Worm (Caenorhabditis elegans) whole organism, early embryonic: Measurements from ENCODE around the gene Y49F6B.20.
A peak's percentile ranks its signal among the peaks of the same experiment; 100 is the strongest.

ENCODE experiments used
- B0310.2 ChIP-seq: sonication (generic microtip); optimal IDR thresholded peaks from 2 replicates; lab custom pipeline; 2016; ENCODE audit warnings: mild to moderate bottlenecking, missing genetic modification characterization, missing compliant biosample characterization
- F13C5.2 ChIP-seq: sonication (generic microtip); optimal IDR thresholded peaks from 2 replicates; lab custom pipeline; 2017; ENCODE audit warnings: mild to moderate bottlenecking, missing genetic modification characterization, inconsistent platforms, missing compliant biosample characterization
- aly-1 ChIP-seq: sonication (generic microtip); optimal IDR thresholded peaks from 2 replicates; lab custom pipeline; 2016; ENCODE audit warnings: missing genetic modification characterization, missing compliant biosample characterization
- ama-1 ChIP-seq: fragments of 150-350 bp; optimal IDR thresholded peaks from 2 replicates; lab custom pipeline; 2014
- ceh-13 ChIP-seq: fragments of 200-800 bp; sonication (Bioruptor generic); optimal IDR thresholded peaks from 2 replicates; lab custom pipeline; 2018; ENCODE audit warnings: mild to moderate bottlenecking, missing genetic modification characterization, missing compliant biosample characterization
- ceh-36 ChIP-seq: sonication (generic microtip); optimal IDR thresholded peaks from 2 replicates; lab custom pipeline; 2016; ENCODE audit warnings: missing genetic modification characterization, inconsistent platforms, missing compliant biosample characterization
- ets-7 ChIP-seq: sonication (generic microtip); optimal IDR thresholded peaks from 2 replicates; lab custom pipeline; 2016; ENCODE audit warnings: missing genotype, missing genetic modification characterization, missing compliant biosample characterization
- flt-1 ChIP-seq: fragments of 200-800 bp; sonication (Bioruptor generic); IDR thresholded peaks from 2 replicates; pipeline ENCODE4 v1.3.6; 2022; ENCODE audit warnings: missing genetic modification characterization, missing compliant biosample characterization
- hmbx-1 ChIP-seq: sonication (generic microtip); optimal IDR thresholded peaks from 2 replicates; lab custom pipeline; 2016; ENCODE audit warnings: mild to moderate bottlenecking, missing genetic modification characterization, missing compliant biosample characterization
- hmg-4 ChIP-seq: fragments of 200-800 bp; sonication (Bioruptor generic); optimal IDR thresholded peaks from 2 replicates; lab custom pipeline; 2018; ENCODE audit warnings: mild to moderate bottlenecking, missing genetic modification characterization, missing compliant biosample characterization
- hnd-1 ChIP-seq: sonication (generic microtip); optimal IDR thresholded peaks from 2 replicates; lab custom pipeline; 2016; ENCODE audit warnings: missing genetic modification characterization, missing compliant biosample characterization
- pes-1 ChIP-seq: fragments of 200-800 bp; sonication (Bioruptor generic); IDR thresholded peaks from 2 replicates; pipeline ENCODE4 v1.3.6; 2022; ENCODE audit warnings: missing genetic modification reagents, missing genetic modification characterization, missing compliant biosample characterization
- scrt-1 ChIP-seq: fragments of 200-800 bp; sonication (Bioruptor generic); IDR thresholded peaks from 2 replicates; pipeline ENCODE4 v1.3.6; 2022; ENCODE audit warnings: missing genetic modification characterization, missing compliant biosample characterization
- sea-1 ChIP-seq: fragments of 200-800 bp; sonication (Bioruptor generic); conservative IDR thresholded peaks from 2 replicates; pipeline ENCODE4 v1.3.6; 2022; ENCODE audit warnings: missing genetic modification characterization, missing compliant biosample characterization
- tbx-11 ChIP-seq: fragments of 200-800 bp; sonication (Bioruptor generic); IDR thresholded peaks from 2 replicates; pipeline ENCODE4 v1.3.6; 2022; ENCODE audit warnings: missing genetic modification characterization, missing compliant biosample characterization
- tbx-37 ChIP-seq: fragments of 200-800 bp; sonication (Bioruptor generic); conservative IDR thresholded peaks from 2 replicates; pipeline ENCODE4 v1.3.6; 2022; ENCODE audit warnings: missing genetic modification reagents, missing genetic modification characterization, missing compliant biosample characterization
- tra-4 ChIP-seq: sonication (generic microtip); optimal IDR thresholded peaks from 2 replicates; lab custom pipeline; 2017; ENCODE audit warnings: missing genetic modification characterization, missing compliant biosample characterization

Gene Y49F6B.20

ce11 chrII:3482231-3482630 is 11.8 kb upstream of the Y49F6B.20 start, which contains the start of gene smu-2:
Gene smu-2 (plus strand): TSS chrII:3482408.
- 0 out of 2 replicates have a peak, but pooled peaks have one; percentile 6 for TF ChIP-seq sea-1 (GFP tag; lab: Robert Waterston, UW)
- 0 out of 2 replicates have a peak, but pooled peaks have one; percentile 17 for TF ChIP-seq flt-1 (GFP tag; lab: Robert Waterston, UW)
- peak; percentile 68 for TF ChIP-seq tbx-37
- peak; percentile 61; the same call in 1 of the 2 replicates for TF ChIP-seq pes-1
- TF ChIP-seq ceh-36 (tag; lab: Kevin White, UChicago): no peak
- TF ChIP-seq ama-1: no peak

- TF ChIP-seq ama-1 (no peak), B0310.2 (no peak), F13C5.2 (no peak), tbx-11 (GFP tag; lab: Robert Waterston, UW) (no peak), pes-1 (no peak), hnd-1 (tag; lab: Kevin White, UChicago) (no peak), hmg-4 (GFP tag; lab: Kevin White, UChicago) (no peak), ceh-13 (GFP tag; lab: Kevin White, UChicago) (no peak), scrt-1 (GFP tag; lab: Robert Waterston, UW) (no peak), hmbx-1 (tag; lab: Kevin White, UChicago) (no peak), tbx-37 (no peak), ceh-36 (tag; lab: Kevin White, UChicago) (no peak), sea-1 (GFP tag; lab: Robert Waterston, UW) (no peak), aly-1 (tag; lab: Kevin White, UChicago) (no peak), ets-7 (tag; lab: Kevin White, UChicago) (no peak), flt-1 (GFP tag; lab: Robert Waterston, UW) (no peak), tra-4 (no peak)
Measured at ce11 chrII:3481584-3481983, 11.1 kb upstream of the Y49F6B.20 start, which contains the start of gene Y49F6B.8. Gene Y49F6B.8 (minus strand): TSS chrII:3481684.

ce11 chrII:3477171-3477570 is 6.7 kb upstream of the Y49F6B.20 start, which contains the start of gene fbxb-104:
Gene fbxb-104 (minus strand): TSS chrII:3477271.
- TF ChIP-seq aly-1 (tag; lab: Kevin White, UChicago) (no peak), B0310.2 (no peak)

ce11 chrII:3476536-3476935 is 6.1 kb upstream of the Y49F6B.20 start:
- TF ChIP-seq ceh-36 (tag; lab: Kevin White, UChicago) (peak; percentile 71), F13C5.2 (no peak)

ce11 chrII:3473744-3474143 is 3.3 kb upstream of the Y49F6B.20 start, which contains the start of gene sdz-32:
Gene sdz-32 (plus strand): TSS chrII:3474044.
- TF ChIP-seq hmbx-1 (tag; lab: Kevin White, UChicago): no peak
- no peak for TF ChIP-seq B0310.2
- no peak for TF ChIP-seq sea-1 (GFP tag; lab: Robert Waterston, UW)
- no peak for TF ChIP-seq scrt-1 (GFP tag; lab: Robert Waterston, UW)
- no peak for TF ChIP-seq ceh-13 (GFP tag; lab: Kevin White, UChicago)

ce11 chrII:3472817-3473216 is 2.4 kb upstream of the Y49F6B.20 start, which contains the start of gene Y49F6B.6:
Gene Y49F6B.6 (plus strand): TSS chrII:3473117.
- TF ChIP-seq F13C5.2: no peak
- TF ChIP-seq hmbx-1 (tag; lab: Kevin White, UChicago): no peak
- TF ChIP-seq tbx-37: no peak
- TF ChIP-seq sea-1 (GFP tag; lab: Robert Waterston, UW): no peak
- TF ChIP-seq ceh-13 (GFP tag; lab: Kevin White, UChicago): no peak
- TF ChIP-seq ama-1: no peak
- no peak for TF ChIP-seq scrt-1 (GFP tag; lab: Robert Waterston, UW)
- no peak for TF ChIP-seq tbx-11 (GFP tag; lab: Robert Waterston, UW)
- no peak for TF ChIP-seq flt-1 (GFP tag; lab: Robert Waterston, UW)
- TF ChIP-seq tra-4: no peak
- no peak for TF ChIP-seq hnd-1 (tag; lab: Kevin White, UChicago)
- TF ChIP-seq ceh-36 (tag; lab: Kevin White, UChicago): no peak

- TF ChIP-seq F13C5.2 (no peak), sea-1 (GFP tag; lab: Robert Waterston, UW) (no peak), flt-1 (GFP tag; lab: Robert Waterston, UW) (no peak), hmg-4 (GFP tag; lab: Kevin White, UChicago) (no peak), B0310.2 (no peak), tbx-11 (GFP tag; lab: Robert Waterston, UW) (no peak), pes-1 (no peak), scrt-1 (GFP tag; lab: Robert Waterston, UW) (no peak), tbx-37 (no peak), hmbx-1 (tag; lab: Kevin White, UChicago) (no peak), aly-1 (tag; lab: Kevin White, UChicago) (no peak)
Measured at ce11 chrII:3472316-3472715, 1.9 kb upstream of the Y49F6B.20 start, which contains the start of gene Y49F6B.12. Gene Y49F6B.12 (minus strand): TSS chrII:3472416.

ce11 chrII:3471603-3472002 is 1.2 kb upstream of the Y49F6B.20 start, which contains the start of gene Y49F6B.13:
Gene Y49F6B.13 (minus strand): TSS chrII:3471703.
- TF ChIP-seq hnd-1 (tag; lab: Kevin White, UChicago) (no peak), scrt-1 (GFP tag; lab: Robert Waterston, UW) (no peak), F13C5.2 (no peak), tbx-11 (GFP tag; lab: Robert Waterston, UW) (no peak), hmbx-1 (tag; lab: Kevin White, UChicago) (no peak), B0310.2 (no peak), aly-1 (tag; lab: Kevin White, UChicago) (no peak), flt-1 (GFP tag; lab: Robert Waterston, UW) (no peak), ceh-36 (tag; lab: Kevin White, UChicago) (no peak), ets-7 (tag; lab: Kevin White, UChicago) (no peak), ama-1 (no peak), ceh-13 (GFP tag; lab: Kevin White, UChicago) (no peak), tra-4 (no peak)
